Worm (Caenorhabditis elegans) whole organism, L4 larva: ENCODE data around the gene amt-1.
A peak's percentile ranks its signal among the peaks of the same experiment; 100 is the strongest.

Experiments
- F49E8.2 ChIP-seq: sonication (generic microtip); optimal IDR thresholded peaks from 2 replicates; lab custom pipeline; 2016; ENCODE audit warnings: missing compliant biosample characterization, mild to moderate bottlenecking, missing genetic modification characterization, borderline replicate concordance
- R02D3.7 ChIP-seq: fragments of 150-350 bp; sonication (generic microtip); optimal IDR thresholded peaks from 3 replicates; lab custom pipeline; 2014; ENCODE audit warnings: missing biosample characterization, missing genetic modification characterization
- T20F7.1 ChIP-seq: fragments of 200-800 bp; sonication (Bioruptor generic); optimal IDR thresholded peaks from 2 replicates; lab custom pipeline; 2018; ENCODE audit warnings: mild to moderate bottlenecking, missing genetic modification characterization, missing compliant biosample characterization
- T26A8.4 ChIP-seq: fragments of 200-800 bp; sonication (Bioruptor generic); IDR thresholded peaks from 2 replicates; pipeline ENCODE4 v1.3.6; 2022; ENCODE audit warnings: missing genetic modification characterization, missing compliant biosample characterization
- Y105C5A.15 ChIP-seq: fragments of 200-800 bp; sonication (Bioruptor generic); IDR thresholded peaks from 2 replicates; pipeline ENCODE4 v1.3.6; 2022; ENCODE audit warnings: missing genetic modification characterization, missing compliant biosample characterization
- aly-2 ChIP-seq: sonication (generic microtip); optimal IDR thresholded peaks from 2 replicates; lab custom pipeline; 2018; ENCODE audit warnings: missing biosample characterization, missing genetic modification characterization
- attf-4 ChIP-seq: sonication (generic microtip); optimal IDR thresholded peaks from 3 replicates; lab custom pipeline; 2017; ENCODE audit warnings: missing biosample characterization, missing genetic modification characterization
- ceh-20 ChIP-seq: fragments of 200-800 bp; sonication (Bioruptor generic); IDR thresholded peaks from 2 replicates; pipeline ENCODE4 v1.3.6; 2022; ENCODE audit warnings: missing genetic modification reagents, missing genetic modification characterization, missing compliant biosample characterization
- ceh-28 ChIP-seq: fragments of 150-350 bp; optimal IDR thresholded peaks from 2 replicates; lab custom pipeline; 2014; ENCODE audit warnings: missing biosample characterization, missing genetic modification reagents, missing genetic modification characterization
- ceh-44 ChIP-seq: fragments of 200-800 bp; sonication (Bioruptor generic); IDR thresholded peaks from 2 replicates; pipeline ENCODE4 v1.3.6; 2022; ENCODE audit warnings: missing genetic modification reagents, missing genetic modification characterization, missing compliant biosample characterization
- ceh-82 ChIP-seq: sonication (generic microtip); optimal IDR thresholded peaks from 2 replicates; lab custom pipeline; 2017; ENCODE audit warnings: missing biosample characterization, missing genetic modification characterization
- cey-2 ChIP-seq: sonication (generic microtip); optimal IDR thresholded peaks from 3 replicates; lab custom pipeline; 2017; ENCODE audit warnings: missing genetic modification characterization, mild to moderate bottlenecking, missing compliant biosample characterization, antibody characterized with exemption, borderline replicate concordance; ENCODE audit not compliant: insufficient read depth
- daf-12 ChIP-seq: fragments of 150-350 bp; optimal IDR thresholded peaks from 2 replicates; lab custom pipeline; 2014; ENCODE audit warnings: missing biosample characterization, missing genetic modification reagents, missing genetic modification characterization
- dmd-9 ChIP-seq: fragments of 200-800 bp; sonication (Bioruptor generic); IDR thresholded peaks from 2 replicates; pipeline ENCODE4 v1.3.6; 2022; ENCODE audit warnings: missing genetic modification reagents, missing genetic modification characterization, missing compliant biosample characterization
- dpl-1 ChIP-seq: fragments of 150-350 bp; optimal IDR thresholded peaks from 2 replicates; lab custom pipeline; 2014; ENCODE audit warnings: missing biosample characterization, missing genetic modification reagents, missing genetic modification characterization
- duxl-1 ChIP-seq: sonication (generic microtip); optimal IDR thresholded peaks from 2 replicates; lab custom pipeline; 2016; ENCODE audit warnings: mild to moderate bottlenecking, missing genetic modification characterization, moderate library complexity, missing compliant biosample characterization; ENCODE audit not compliant: poor library complexity
- egl-43 ChIP-seq: fragments of 200-800 bp; sonication (Bioruptor generic); IDR thresholded peaks from 2 replicates; pipeline ENCODE4 v1.3.6; 2022; ENCODE audit warnings: missing genetic modification reagents, missing genetic modification characterization, missing compliant biosample characterization
- fkh-10 ChIP-seq: fragments of 150-350 bp; optimal IDR thresholded peaks from 2 replicates; lab custom pipeline; 2014; ENCODE audit warnings: missing biosample characterization, missing genetic modification reagents, missing genetic modification characterization
- fos-1 ChIP-seq: fragments of 150-350 bp; optimal IDR thresholded peaks from 2 replicates; lab custom pipeline; 2014; ENCODE audit warnings: missing biosample characterization, missing genetic modification characterization
- hlh-11 ChIP-seq: fragments of 200-800 bp; sonication (Bioruptor generic); optimal IDR thresholded peaks from 2 replicates; lab custom pipeline; 2018; ENCODE audit warnings: mild to moderate bottlenecking, missing genetic modification characterization, missing compliant biosample characterization
- jun-1 ChIP-seq: fragments of 150-350 bp; optimal IDR thresholded peaks from 2 replicates; lab custom pipeline; 2014; ENCODE audit warnings: missing biosample characterization, missing genetic modification reagents, missing genetic modification characterization
- lim-7 ChIP-seq: fragments of 200-800 bp; sonication (Bioruptor generic); IDR thresholded peaks from 2 replicates; pipeline ENCODE4 v1.3.6; 2022; ENCODE audit warnings: missing genetic modification characterization, missing compliant biosample characterization
- lin-1 ChIP-seq: fragments of 200-800 bp; sonication (Bioruptor generic); IDR thresholded peaks from 2 replicates; pipeline ENCODE4 v1.3.6; 2022; ENCODE audit warnings: missing genetic modification reagents, missing genetic modification characterization, missing compliant biosample characterization
- lin-15B ChIP-seq: fragments of 150-350 bp; sonication (generic microtip); optimal IDR thresholded peaks from 3 replicates; lab custom pipeline; 2014; ENCODE audit warnings: missing biosample characterization, missing genetic modification characterization
- lin-29 ChIP-seq: fragments of 200-800 bp; sonication (Bioruptor generic); IDR thresholded peaks from 2 replicates; pipeline ENCODE4 v1.3.6; 2022; ENCODE audit warnings: missing genetic modification reagents, missing genetic modification characterization, missing compliant biosample characterization
- lin-39 ChIP-seq: fragments of 150-350 bp; optimal IDR thresholded peaks from 2 replicates; lab custom pipeline; 2014; ENCODE audit warnings: missing biosample characterization, missing genetic modification reagents, missing genetic modification characterization
- lir-3 ChIP-seq: sonication (generic microtip); optimal IDR thresholded peaks from 2 replicates; lab custom pipeline; 2016; ENCODE audit warnings: mild to moderate bottlenecking, missing genetic modification characterization, missing compliant biosample characterization
- lsy-2 ChIP-seq, 2 experiments: fragments of 150-350 bp in 1 of 2; sonication (generic microtip) in 1 of 2; optimal IDR thresholded peaks; 2 replicates each; lab custom pipeline; 2014 to 2017; ENCODE audit warnings: missing biosample characterization in 2 of 2, missing genetic modification characterization in 2 of 2
- mdl-1 ChIP-seq, 2 experiments: fragments of 150-350 bp in 1 of 2; sonication (generic microtip) in 1 of 2; optimal IDR thresholded peaks; 2 replicates each; lab custom pipeline; 2014 to 2017; ENCODE audit warnings: missing biosample characterization in 2 of 2, missing genetic modification characterization in 2 of 2
- mep-1 ChIP-seq: fragments of 150-350 bp; sonication (generic microtip); optimal IDR thresholded peaks from 3 replicates; lab custom pipeline; 2014; ENCODE audit warnings: missing biosample characterization, missing genetic modification characterization
- nhr-102 ChIP-seq: sonication (generic microtip); optimal IDR thresholded peaks from 2 replicates; lab custom pipeline; 2016; ENCODE audit warnings: mild to moderate bottlenecking, missing genetic modification characterization, moderate library complexity, missing compliant biosample characterization
- nhr-237 ChIP-seq: sonication (generic microtip); optimal IDR thresholded peaks from 2 replicates; lab custom pipeline; 2017; ENCODE audit warnings: missing biosample characterization, missing genetic modification characterization
- nhr-25 ChIP-seq: sonication (generic microtip); optimal IDR thresholded peaks from 2 replicates; lab custom pipeline; 2017; ENCODE audit warnings: missing genetic modification characterization, mild to moderate bottlenecking, missing compliant biosample characterization, antibody characterized with exemption, moderate library complexity, borderline replicate concordance; ENCODE audit not compliant: insufficient read depth
- nhr-41 ChIP-seq: fragments of 200-800 bp; sonication (Bioruptor generic); IDR thresholded peaks from 2 replicates; pipeline ENCODE4 v1.3.6; 2022; ENCODE audit warnings: missing genetic modification reagents, missing genetic modification characterization, missing compliant biosample characterization
- nhr-77 ChIP-seq: fragments of 150-350 bp; optimal IDR thresholded peaks from 2 replicates; lab custom pipeline; 2014; ENCODE audit warnings: missing biosample characterization, missing genetic modification characterization
- sdz-12 ChIP-seq: fragments of 200-800 bp; sonication (Bioruptor generic); optimal IDR thresholded peaks from 2 replicates; lab custom pipeline; 2018; ENCODE audit warnings: mild to moderate bottlenecking, missing genetic modification characterization, missing compliant biosample characterization
- set-16 ChIP-seq: fragments of 200-800 bp; sonication (Bioruptor generic); IDR thresholded peaks from 2 replicates; pipeline ENCODE4 v1.3.6; 2022; ENCODE audit warnings: missing genetic modification reagents, missing genetic modification characterization, missing compliant biosample characterization
- skn-1 ChIP-seq: fragments of 150-350 bp; optimal IDR thresholded peaks from 2 replicates; lab custom pipeline; 2014; ENCODE audit warnings: missing biosample characterization, missing genetic modification characterization
- snpc-1.2 ChIP-seq: fragments of 200-800 bp; sonication (Bioruptor generic); IDR thresholded peaks from 2 replicates; pipeline ENCODE4 v1.3.6; 2022; ENCODE audit warnings: missing genetic modification reagents, missing genetic modification characterization, missing compliant biosample characterization
- snpc-4 ChIP-seq: fragments of 150-350 bp; optimal IDR thresholded peaks from 2 replicates; lab custom pipeline; 2014; ENCODE audit warnings: missing biosample characterization, missing genetic modification characterization
- spr-1 ChIP-seq: sonication (generic microtip); optimal IDR thresholded peaks from 2 replicates; lab custom pipeline; 2016; ENCODE audit warnings: mild to moderate bottlenecking, missing genetic modification characterization, missing compliant biosample characterization
- spr-3 ChIP-seq: fragments of 200-800 bp; sonication (Bioruptor generic); optimal IDR thresholded peaks from 2 replicates; lab custom pipeline; 2018; ENCODE audit warnings: mild to moderate bottlenecking, missing genetic modification characterization, missing compliant biosample characterization
- tag-97 ChIP-seq: fragments of 200-800 bp; sonication (Bioruptor generic); IDR thresholded peaks from 2 replicates; pipeline ENCODE4 v1.3.6; 2022; ENCODE audit warnings: missing genetic modification characterization, missing compliant biosample characterization
- tra-1 ChIP-seq: fragments of 200-800 bp; sonication (Bioruptor generic); IDR thresholded peaks from 2 replicates; pipeline ENCODE4 v1.3.6; 2022; ENCODE audit warnings: missing genetic modification reagents, missing genetic modification characterization, missing compliant biosample characterization
- unc-130 ChIP-seq: sonication (generic microtip); optimal IDR thresholded peaks from 2 replicates; lab custom pipeline; 2016; ENCODE audit warnings: missing genetic modification reagents, missing genetic modification characterization, missing compliant biosample characterization
- unc-62 ChIP-seq, 3 experiments: fragments of 150-350 bp in 1 of 3; sonication (generic microtip); optimal IDR thresholded peaks in 2 of 3; peaks in 1 of 3; 1 replicate in 1 of 3; 2 replicates in 2 of 3; lab custom pipeline; 2014 to 2017; ENCODE audit warnings: missing biosample characterization in 3 of 3, missing genetic modification characterization in 3 of 3, missing genetic modification reagents in 3 of 3, missing genotype in 1 of 3
- vab-7 ChIP-seq: fragments of 200-800 bp; sonication (Bioruptor generic); IDR thresholded peaks from 2 replicates; pipeline ENCODE4 v1.3.6; 2022; ENCODE audit warnings: missing genetic modification reagents, missing genetic modification characterization, missing compliant biosample characterization
- zag-1 ChIP-seq: fragments of 150-350 bp; optimal IDR thresholded peaks from 2 replicates; lab custom pipeline; 2014; ENCODE audit warnings: missing biosample characterization, missing genetic modification characterization
- zfp-2 ChIP-seq: sonication (generic microtip); optimal IDR thresholded peaks from 2 replicates; lab custom pipeline; 2016; ENCODE audit warnings: mild to moderate bottlenecking, missing genetic modification characterization, missing compliant biosample characterization
- zip-2 ChIP-seq: fragments of 150-350 bp; optimal IDR thresholded peaks from 2 replicates; lab custom pipeline; 2014; ENCODE audit warnings: missing biosample characterization, missing genetic modification characterization

Gene amt-1

ce11 chrX:4526412-4526811 lies 44.8 kb upstream of the amt-1 start (continued):
- no peak for TF ChIP-seq zfp-2 (tag; lab: Kevin White, UChicago)
- TF ChIP-seq spr-3 (GFP tag; lab: Kevin White, UChicago) = no peak
- no peak for TF ChIP-seq tra-1 (GFP tag; lab: Robert Waterston, UW)
- TF ChIP-seq lin-39 = no peak
- TF ChIP-seq attf-4 = no peak
- TF ChIP-seq T20F7.1 (GFP tag; lab: Kevin White, UChicago) = peak; percentile 16
- peak; percentile 56 for TF ChIP-seq nhr-237 (tag; lab: Kevin White, UChicago)
- no peak for TF ChIP-seq nhr-25 (tag; lab: Kevin White, UChicago)
- no peak for TF ChIP-seq cey-2 (tag; lab: Kevin White, UChicago)
- peak; percentile 83 for TF ChIP-seq aly-2
- TF ChIP-seq unc-130 (GFP tag; lab: Kevin White, UChicago) = no peak
- no peak for TF ChIP-seq lin-15B (tag; lab: Kevin White, UChicago)
- peak; percentile 84 for TF ChIP-seq T26A8.4 (GFP tag; lab: Robert Waterston, UW)
- peak; percentile 29 for TF ChIP-seq jun-1 (tag; lab: Kevin White, UChicago)
- TF ChIP-seq zag-1 (tag; lab: Kevin White, UChicago) = no peak
- TF ChIP-seq hlh-11 (tag; lab: Kevin White, UChicago) = peak; percentile 16
- no peak for TF ChIP-seq tag-97 (GFP tag; lab: Robert Waterston, UW)
- peak; percentile 79 for TF ChIP-seq duxl-1
- peak; percentile 67 for TF ChIP-seq mep-1 (tag; lab: Kevin White, UChicago)
- TF ChIP-seq set-16 = no peak
- no peak for TF ChIP-seq lin-29
- TF ChIP-seq ceh-28 (tag; lab: Kevin White, UChicago) = no peak
- peak in 1 of 2 experiments; percentile 29 for TF ChIP-seq lsy-2 (tag; optimal IDR thresholded peaks at IDR 0.05; lab: Kevin White, UChicago)
- no peak for TF ChIP-seq lim-7 (GFP tag; lab: Robert Waterston, UW)
- TF ChIP-seq, all 104 proteins: peak for 18

ce11 chrX:4528905-4529304 lies 42.3 kb upstream of the amt-1 start:
- TF ChIP-seq vab-7 = no peak
- no peak for TF ChIP-seq tag-97 (GFP tag; lab: Robert Waterston, UW)
- no peak for TF ChIP-seq lin-29
- no peak for TF ChIP-seq lin-39
- TF ChIP-seq tra-1 (GFP tag; lab: Robert Waterston, UW) = peak; percentile 56; the same call in 1 of the 2 replicates
- TF ChIP-seq nhr-77 (tag; lab: Kevin White, UChicago) = peak; percentile 56
- no peak for TF ChIP-seq snpc-4 (tag; lab: Kevin White, UChicago)
- no peak for TF ChIP-seq ceh-28 (tag; lab: Kevin White, UChicago)
- TF ChIP-seq ceh-20 (GFP tag; lab: Robert Waterston, UW) = no peak
- no peak for TF ChIP-seq nhr-41 (GFP tag; lab: Robert Waterston, UW)
- TF ChIP-seq ceh-44 (GFP tag; lab: Robert Waterston, UW) = no peak
- no peak for TF ChIP-seq fkh-10 (GFP tag; lab: Kevin White, UChicago)
- no peak for TF ChIP-seq Y105C5A.15
- peak; percentile 29 to 91 for TF ChIP-seq unc-62 (GFP tag; optimal IDR thresholded peaks at IDR 0.05 in 1 of 2; lab: Kevin White, UChicago)
- TF ChIP-seq unc-62 (tag; optimal IDR thresholded peaks at IDR 0.05; lab: Kevin White, UChicago) = no peak
- TF ChIP-seq ceh-82 = no peak
- no peak for TF ChIP-seq dpl-1
- TF ChIP-seq skn-1 (tag; lab: Kevin White, UChicago) = no peak
- no peak for TF ChIP-seq sdz-12 (GFP tag; lab: Kevin White, UChicago)
- TF ChIP-seq egl-43 (GFP tag; lab: Robert Waterston, UW) = no peak
- no peak for TF ChIP-seq snpc-1.2
- TF ChIP-seq hlh-11 (tag; lab: Kevin White, UChicago) = peak; percentile 85
- peak; percentile 23 to 84 for TF ChIP-seq mdl-1 (tag; optimal IDR thresholded peaks at IDR 0.05; lab: Kevin White, UChicago)
- no peak for TF ChIP-seq F49E8.2
- no peak for TF ChIP-seq zip-2 (tag; lab: Kevin White, UChicago)
- TF ChIP-seq dmd-9 (GFP tag; lab: Robert Waterston, UW) = no peak
- TF ChIP-seq lin-1 (GFP tag; lab: Robert Waterston, UW) = no peak
- no peak for TF ChIP-seq lin-15B (tag; lab: Kevin White, UChicago)
- TF ChIP-seq daf-12 (tag; lab: Kevin White, UChicago) = no peak
- TF ChIP-seq lir-3 (tag; lab: Kevin White, UChicago) = no peak
- TF ChIP-seq spr-1 (tag; lab: Kevin White, UChicago) = no peak
- TF ChIP-seq R02D3.7 (tag; lab: Kevin White, UChicago) = no peak
- TF ChIP-seq fos-1 (tag; lab: Kevin White, UChicago) = no peak
- no peak for TF ChIP-seq nhr-102 (tag; lab: Kevin White, UChicago)
- TF ChIP-seq set-16 = no peak
